Fruit fly (Drosophila melanogaster) whole organism, embryonic: ENCODE measurements around the gene Snx27.

Source experiments
- CG3995 ChIP-seq: fragments of 200-800 bp; sonication (Bioruptor generic); optimal IDR thresholded peaks from 3 replicates; lab custom pipeline; 2016; ENCODE audit warnings: missing biosample characterization, missing genetic modification characterization
- CG4282 ChIP-seq: fragments of 200-800 bp; sonication (Bioruptor generic); optimal IDR thresholded peaks from 2 replicates; lab custom pipeline; 2016; ENCODE audit warnings: missing biosample characterization, missing genetic modification characterization
- Hr78 ChIP-seq, 2 experiments: fragments of 200-800 bp in 1 of 2; fragments of >200 bp in 1 of 2; sonication (Bioruptor generic) in 1 of 2; optimal IDR thresholded peaks; 2 replicates each; lab custom pipeline; 2017 to 2019; ENCODE audit warnings: missing biosample characterization in 2 of 2, missing genetic modification characterization in 2 of 2, mild to moderate bottlenecking in 1 of 2, moderate library complexity in 1 of 2
- ac ChIP-seq: fragments of 200-800 bp; sonication (Bioruptor generic); optimal IDR thresholded peaks from 3 replicates; lab custom pipeline; 2017; ENCODE audit warnings: missing biosample characterization, mild to moderate bottlenecking, missing genetic modification characterization
- cato ChIP-seq: fragments of 200-800 bp; sonication (Bioruptor generic); optimal IDR thresholded peaks from 2 replicates; lab custom pipeline; 2016; ENCODE audit warnings: missing biosample characterization, missing genetic modification characterization, borderline replicate concordance
- dysf ChIP-seq: fragments of 200-800 bp; sonication (Bioruptor generic); IDR thresholded peaks from 3 replicates; pipeline ENCODE4 v1.3.6; 2022; ENCODE audit warnings: missing biosample characterization, missing genetic modification characterization
- eve ChIP-seq, 2 experiments: fragments of >200 bp; optimal IDR thresholded peaks; 2 replicates each; lab custom pipeline; 2017; ENCODE audit warnings: missing biosample characterization in 2 of 2, missing genetic modification characterization in 2 of 2
- sob ChIP-seq: fragments of 200-800 bp; sonication (Bioruptor generic); IDR thresholded peaks from 2 replicates; pipeline ENCODE4 v1.3.6; 2022; ENCODE audit warnings: missing biosample characterization, missing genetic modification characterization

- TF ChIP-seq sob (no peak), ac (GFP tag; lab: Kevin White, UChicago) (no peak), CG3995 (GFP tag; lab: Kevin White, UChicago) (no peak), cato (GFP tag; lab: Kevin White, UChicago) (no peak), dysf (GFP tag; lab: Robert Waterston, UW) (no peak), eve (GFP tag; optimal IDR thresholded peaks at IDR 0.05; lab: Kevin White, UChicago) (no peak), Hr78 (GFP tag; optimal IDR thresholded peaks at IDR 0.05; lab: Kevin White, UChicago) (no peak), CG4282 (GFP tag; lab: Kevin White, UChicago) (no peak)
Measured at dm6 chrX:5712966-5713365, 24.9 kb downstream of the Snx27 start.
